Worm (Caenorhabditis elegans) whole organism, L4 larva: ENCODE results near the gene B0507.2.

Experiments used
- Y75B8A.6 ChIP-seq: fragments of 200-800 bp; sonication (Bioruptor generic); IDR thresholded peaks from 2 replicates; pipeline ENCODE4 v1.3.6; 2022; ENCODE audit warnings: missing genetic modification reagents, missing genetic modification characterization, missing compliant biosample characterization
- ZK546.5 ChIP-seq, 2 experiments: sonication (generic microtip); optimal IDR thresholded peaks; 2 replicates each; lab custom pipeline; 2017; ENCODE audit warnings: missing biosample characterization in 2 of 2, missing genetic modification characterization in 2 of 2
- arid-1 ChIP-seq: fragments of 200-800 bp; sonication (Bioruptor generic); conservative IDR thresholded peaks from 2 replicates; pipeline ENCODE4 v1.3.6; 2022; ENCODE audit warnings: missing genetic modification reagents, missing genetic modification characterization, missing compliant biosample characterization
- cey-2 ChIP-seq: sonication (generic microtip); optimal IDR thresholded peaks from 3 replicates; lab custom pipeline; 2017; ENCODE audit warnings: missing genetic modification characterization, mild to moderate bottlenecking, missing compliant biosample characterization, antibody characterized with exemption, borderline replicate concordance; ENCODE audit not compliant: insufficient read depth
- dve-1 ChIP-seq: sonication (generic microtip); optimal IDR thresholded peaks from 2 replicates; lab custom pipeline; 2017; ENCODE audit warnings: antibody characterized with exemption, mild to moderate bottlenecking, missing genetic modification characterization, missing compliant biosample characterization; ENCODE audit not compliant: insufficient read depth
- jun-1 ChIP-seq: fragments of 150-350 bp; optimal IDR thresholded peaks from 2 replicates; lab custom pipeline; 2014; ENCODE audit warnings: missing biosample characterization, missing genetic modification reagents, missing genetic modification characterization
- lin-1 ChIP-seq: fragments of 200-800 bp; sonication (Bioruptor generic); IDR thresholded peaks from 2 replicates; pipeline ENCODE4 v1.3.6; 2022; ENCODE audit warnings: missing genetic modification reagents, missing genetic modification characterization, missing compliant biosample characterization
- mdl-1 ChIP-seq, 2 experiments: fragments of 150-350 bp in 1 of 2; sonication (generic microtip) in 1 of 2; optimal IDR thresholded peaks; 2 replicates each; lab custom pipeline; 2014 to 2017; ENCODE audit warnings: missing biosample characterization in 2 of 2, missing genetic modification characterization in 2 of 2
- nhr-76 ChIP-seq: fragments of 150-350 bp; optimal IDR thresholded peaks from 2 replicates; lab custom pipeline; 2014; ENCODE audit warnings: missing biosample characterization, missing genetic modification characterization
- nhr-77 ChIP-seq: fragments of 150-350 bp; optimal IDR thresholded peaks from 2 replicates; lab custom pipeline; 2014; ENCODE audit warnings: missing biosample characterization, missing genetic modification characterization
- zag-1 ChIP-seq: fragments of 150-350 bp; optimal IDR thresholded peaks from 2 replicates; lab custom pipeline; 2014; ENCODE audit warnings: missing biosample characterization, missing genetic modification characterization
- zfp-3 ChIP-seq: fragments of 200-800 bp; sonication (Bioruptor generic); conservative IDR thresholded peaks from 2 replicates; pipeline ENCODE4 v1.3.6; 2022; ENCODE audit warnings: missing genetic modification reagents, missing genetic modification characterization, missing compliant biosample characterization

DNA sequence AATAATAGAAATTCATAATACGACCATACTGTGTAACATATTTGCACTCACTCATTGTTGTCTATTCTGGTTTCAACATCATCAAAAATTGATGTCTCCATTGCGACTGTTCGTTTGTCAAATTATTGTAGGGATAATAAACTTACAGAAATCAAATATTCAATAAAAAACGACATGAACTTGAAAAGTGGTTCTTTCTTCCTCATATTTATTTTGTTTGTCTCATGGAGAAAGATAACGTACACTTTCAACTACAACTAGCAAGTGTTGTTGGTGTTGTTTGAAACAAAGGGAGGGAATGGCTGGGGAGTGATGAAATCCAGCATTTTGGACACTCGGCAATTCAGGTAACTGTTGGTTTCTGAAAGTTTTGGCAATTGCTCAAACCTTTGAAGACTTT is 8.2 kb upstream of the B0507.2 start, which contains the start of gene B0507.9:
- TF ChIP-seq Y75B8A.6 (GFP tag; lab: Robert Waterston, UW) (no peak), dve-1 (no peak), nhr-76 (no peak), arid-1 (GFP tag; lab: Robert Waterston, UW) (no peak), nhr-77 (tag; lab: Kevin White, UChicago) (no peak), lin-1 (GFP tag; lab: Robert Waterston, UW) (no peak), cey-2 (no peak), mdl-1 (tag; optimal IDR thresholded peaks at IDR 0.05; lab: Kevin White, UChicago) (no peak), ZK546.5 (tag; optimal IDR thresholded peaks at IDR 0.05; lab: Kevin White, UChicago) (no peak), zag-1 (tag; lab: Kevin White, UChicago) (no peak), jun-1 (tag; lab: Kevin White, UChicago) (no peak), zfp-3 (no peak)
